Worm (Caenorhabditis elegans) whole organism, L2 larva: ENCODE measurements around the gene srd-59.

Experiments
- C34F6.9 ChIP-seq: fragments of 150-350 bp; optimal IDR thresholded peaks from 2 replicates; lab custom pipeline; 2014; ENCODE audit warnings: missing biosample characterization, missing genetic modification characterization
- F13H6.1 ChIP-seq: sonication (generic microtip); optimal IDR thresholded peaks from 2 replicates; lab custom pipeline; 2016; ENCODE audit warnings: missing genetic modification characterization, missing compliant biosample characterization
- R02D3.7 ChIP-seq: fragments of 150-350 bp; optimal IDR thresholded peaks from 2 replicates; lab custom pipeline; 2014; ENCODE audit warnings: missing biosample characterization, missing genetic modification characterization
- Y55F3AM.14 ChIP-seq: fragments of 200-800 bp; sonication (Bioruptor generic); optimal IDR thresholded peaks from 2 replicates; lab custom pipeline; 2018; ENCODE audit warnings: mild to moderate bottlenecking, missing genetic modification characterization, missing compliant biosample characterization
- alr-1 ChIP-seq: fragments of 150-350 bp; optimal IDR thresholded peaks from 2 replicates; lab custom pipeline; 2014; ENCODE audit warnings: missing biosample characterization, missing genetic modification characterization
- aly-2 ChIP-seq: fragments of 150-350 bp; optimal IDR thresholded peaks from 2 replicates; lab custom pipeline; 2014; ENCODE audit warnings: missing biosample characterization, missing genetic modification characterization
- ama-1 ChIP-seq: fragments of 150-350 bp; optimal IDR thresholded peaks from 2 replicates; lab custom pipeline; 2018; ENCODE audit warnings: inconsistent platforms
- ceh-16 ChIP-seq: fragments of 150-350 bp; optimal IDR thresholded peaks from 2 replicates; lab custom pipeline; 2014; ENCODE audit warnings: missing biosample characterization, missing genetic modification characterization
- ceh-82 ChIP-seq: fragments of 150-350 bp; optimal IDR thresholded peaks from 2 replicates; lab custom pipeline; 2014; ENCODE audit warnings: missing biosample characterization, missing genetic modification characterization
- crh-2 ChIP-seq: sonication (generic microtip); optimal IDR thresholded peaks from 2 replicates; lab custom pipeline; 2017; ENCODE audit warnings: missing biosample characterization, missing genetic modification characterization
- dmd-4 ChIP-seq: sonication (generic microtip); optimal IDR thresholded peaks from 2 replicates; lab custom pipeline; 2017; ENCODE audit warnings: missing biosample characterization, missing genetic modification characterization
- egl-27 ChIP-seq: sonication (generic microtip); optimal IDR thresholded peaks from 3 replicates; lab custom pipeline; 2017; ENCODE audit warnings: missing biosample characterization, missing genetic modification reagents, missing genetic modification characterization
- elt-1 ChIP-seq: fragments of 150-350 bp; optimal IDR thresholded peaks from 2 replicates; lab custom pipeline; 2014; ENCODE audit warnings: missing biosample characterization, missing genetic modification characterization
- elt-3 ChIP-seq: sonication (generic microtip); optimal IDR thresholded peaks from 2 replicates; lab custom pipeline; 2017; ENCODE audit warnings: missing biosample characterization, missing genetic modification characterization
- fos-1 ChIP-seq: fragments of 150-350 bp; optimal IDR thresholded peaks from 2 replicates; lab custom pipeline; 2014; ENCODE audit warnings: missing biosample characterization, missing genetic modification characterization
- lin-13 ChIP-seq: fragments of 150-350 bp; optimal IDR thresholded peaks from 2 replicates; lab custom pipeline; 2014; ENCODE audit warnings: missing biosample characterization, missing genetic modification reagents, missing genetic modification characterization
- lsy-2 ChIP-seq, 2 experiments: fragments of 150-350 bp in 1 of 2; sonication (generic microtip) in 1 of 2; optimal IDR thresholded peaks; 2 replicates each; lab custom pipeline; 2014 to 2017; ENCODE audit warnings: missing biosample characterization in 2 of 2, missing genetic modification characterization in 2 of 2
- mbf-1 ChIP-seq: sonication (generic microtip); optimal IDR thresholded peaks from 2 replicates; lab custom pipeline; 2017; ENCODE audit warnings: missing biosample characterization, missing genetic modification characterization
- mdl-1 ChIP-seq, 2 experiments: fragments of 150-350 bp in 1 of 2; sonication (generic microtip) in 1 of 2; optimal IDR thresholded peaks; 2 replicates each; lab custom pipeline; 2017; ENCODE audit warnings: missing biosample characterization in 2 of 2, missing genetic modification characterization in 2 of 2
- nhr-10 ChIP-seq: sonication (generic microtip); optimal IDR thresholded peaks from 2 replicates; lab custom pipeline; 2017; ENCODE audit warnings: missing biosample characterization, missing genetic modification characterization
- nhr-11 ChIP-seq: fragments of 150-350 bp; optimal IDR thresholded peaks from 2 replicates; lab custom pipeline; 2014; ENCODE audit warnings: missing biosample characterization, missing genetic modification characterization
- nhr-12 ChIP-seq: fragments of 150-350 bp; optimal IDR thresholded peaks from 2 replicates; lab custom pipeline; 2014; ENCODE audit warnings: missing biosample characterization, missing genetic modification characterization
- nhr-129 ChIP-seq: fragments of 150-350 bp; optimal IDR thresholded peaks from 2 replicates; lab custom pipeline; 2014; ENCODE audit warnings: missing biosample characterization, missing genetic modification characterization
- nhr-21 ChIP-seq: fragments of 150-350 bp; optimal IDR thresholded peaks from 2 replicates; lab custom pipeline; 2014; ENCODE audit warnings: missing biosample characterization, missing genetic modification characterization
- nhr-25 ChIP-seq: fragments of 150-350 bp; sonication (generic microtip); optimal IDR thresholded peaks from 3 replicates; lab custom pipeline; 2014; ENCODE audit warnings: missing biosample characterization, missing genetic modification characterization
- nhr-77 ChIP-seq: fragments of 150-350 bp; optimal IDR thresholded peaks from 2 replicates; lab custom pipeline; 2014; ENCODE audit warnings: missing biosample characterization, missing genetic modification characterization
- sem-4 ChIP-seq: fragments of 150-350 bp; optimal IDR thresholded peaks from 2 replicates; lab custom pipeline; 2014; ENCODE audit warnings: missing biosample characterization, missing genetic modification reagents, missing genetic modification characterization
- skn-1 ChIP-seq: sonication (generic microtip); optimal IDR thresholded peaks from 2 replicates; lab custom pipeline; 2017; ENCODE audit warnings: missing biosample characterization, missing genetic modification characterization
- sma-3 ChIP-seq: sonication (generic microtip); optimal IDR thresholded peaks from 2 replicates; lab custom pipeline; 2016; ENCODE audit warnings: missing genetic modification reagents, missing genetic modification characterization, missing compliant biosample characterization
- snpc-4 ChIP-seq: fragments of 150-350 bp; optimal IDR thresholded peaks from 2 replicates; lab custom pipeline; 2014; ENCODE audit warnings: missing biosample characterization, missing genetic modification characterization
- unc-39 ChIP-seq: fragments of 150-350 bp; optimal IDR thresholded peaks from 2 replicates; lab custom pipeline; 2014; ENCODE audit warnings: missing biosample characterization, missing genetic modification characterization
- unc-62 ChIP-seq: fragments of 150-350 bp; optimal IDR thresholded peaks from 2 replicates; lab custom pipeline; 2014; ENCODE audit warnings: missing biosample characterization, missing genetic modification reagents, missing genetic modification characterization
- zag-1 ChIP-seq: fragments of 150-350 bp; optimal IDR thresholded peaks from 2 replicates; lab custom pipeline; 2014; ENCODE audit warnings: missing biosample characterization, missing genetic modification characterization
- ztf-1 ChIP-seq: fragments of 200-800 bp; sonication (Bioruptor generic); conservative IDR thresholded peaks from 2 replicates; pipeline ENCODE4 v1.3.6; 2022; ENCODE audit warnings: missing genetic modification characterization, missing compliant biosample characterization
- ztf-11 ChIP-seq: sonication (generic microtip); optimal IDR thresholded peaks from 2 replicates; lab custom pipeline; 2017; ENCODE audit warnings: missing biosample characterization, missing genetic modification characterization
- ztf-4 ChIP-seq: fragments of 150-350 bp; optimal IDR thresholded peaks from 2 replicates; lab custom pipeline; 2014; ENCODE audit warnings: missing biosample characterization, missing genetic modification characterization

srd-59 gene

DNA sequence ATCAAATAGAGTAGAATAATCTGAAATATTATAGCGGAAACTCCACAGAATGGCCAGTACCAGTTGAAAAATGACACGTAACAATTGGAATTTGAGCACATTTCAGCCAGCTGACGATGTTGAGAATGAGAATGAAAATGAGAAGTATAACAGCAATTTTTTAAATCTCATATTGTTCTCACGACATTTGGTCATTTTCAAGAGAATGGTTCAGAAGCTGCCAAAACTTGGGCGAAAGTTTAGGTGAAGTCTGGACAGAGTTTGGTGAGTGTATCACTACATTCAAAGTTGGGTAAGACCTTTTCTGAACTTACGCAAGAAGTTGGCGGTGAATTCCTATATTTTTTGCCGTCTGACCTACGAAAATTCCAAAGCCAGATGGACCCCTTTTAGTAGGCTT lies 537 bp upstream of the srd-59 start, which contains the start of gene srd-58:
Gene srd-58 (minus strand): TSS at position 101 of the 400 bp plus-strand sequence.
- TF ChIP-seq C34F6.9 (tag; lab: Kevin White, UChicago) (no peak), dmd-4 (tag; lab: Kevin White, UChicago) (no peak), sma-3 (no peak), ceh-16 (no peak), nhr-25 (tag; lab: Kevin White, UChicago) (no peak), nhr-21 (tag; lab: Kevin White, UChicago) (no peak), Y55F3AM.14 (no peak), nhr-129 (tag; lab: Kevin White, UChicago) (no peak), lin-13 (GFP tag; lab: Kevin White, UChicago) (no peak), elt-1 (tag; lab: Kevin White, UChicago) (no peak), nhr-12 (no peak), nhr-11 (tag; lab: Kevin White, UChicago) (no peak), snpc-4 (tag; lab: Kevin White, UChicago) (no peak), nhr-10 (tag; lab: Kevin White, UChicago) (no peak), ztf-1 (GFP tag; lab: Robert Waterston, UW) (no peak), ama-1 (no peak)
- TF ChIP-seq, all 48 proteins: peak for 0

ce11 chrII:7207649-7208048 lies 2.2 kb downstream of the srd-59 start:
- no peak for TF ChIP-seq nhr-21 (tag; lab: Kevin White, UChicago)
- no peak for TF ChIP-seq skn-1 (tag; lab: Kevin White, UChicago)
- TF ChIP-seq sem-4 (tag; lab: Kevin White, UChicago): no peak
- no peak for TF ChIP-seq nhr-129 (tag; lab: Kevin White, UChicago)
- no peak for TF ChIP-seq crh-2 (tag; lab: Kevin White, UChicago)
- no peak for TF ChIP-seq mdl-1 (tag; optimal IDR thresholded peaks at IDR 0.05; lab: Kevin White, UChicago)
- TF ChIP-seq F13H6.1: no peak
- TF ChIP-seq ztf-1 (GFP tag; lab: Robert Waterston, UW): no peak
- no peak for TF ChIP-seq mbf-1
- TF ChIP-seq, all 48 proteins: peak for 0

DNA sequence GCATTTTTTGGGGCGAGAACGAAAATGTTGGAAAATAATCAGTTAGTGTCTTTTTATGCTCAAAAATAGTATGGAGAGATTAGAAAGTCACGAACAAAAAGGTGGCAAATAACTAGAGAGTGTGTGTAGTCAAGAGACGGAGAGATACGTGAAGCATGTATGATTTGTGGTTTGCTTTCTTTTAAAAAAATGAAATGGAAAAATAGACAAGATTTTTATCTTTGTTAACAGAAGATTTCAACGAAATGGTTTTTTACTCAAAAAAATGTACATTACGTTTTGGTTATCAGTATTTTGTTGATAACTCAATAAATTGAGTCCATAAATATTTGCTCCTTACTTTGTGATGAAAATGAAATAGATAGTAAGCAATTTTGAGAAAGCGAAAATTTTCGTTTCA lies 2.7 kb downstream of the srd-59 start, which contains the start of gene dhs-7:
Gene dhs-7 (minus strand): TSS at position 277 of the 400 bp plus-strand sequence.
- TF ChIP-seq nhr-129 (tag; lab: Kevin White, UChicago) (no peak), F13H6.1 (no peak), fos-1 (no peak), unc-39 (no peak), alr-1 (tag; lab: Kevin White, UChicago) (no peak), ceh-82 (tag; lab: Kevin White, UChicago) (no peak), R02D3.7 (tag; lab: Kevin White, UChicago) (no peak), elt-3 (tag; lab: Kevin White, UChicago) (no peak), ztf-4 (no peak), aly-2 (tag; lab: Kevin White, UChicago) (no peak), zag-1 (tag; lab: Kevin White, UChicago) (no peak), elt-1 (tag; lab: Kevin White, UChicago) (no peak), egl-27 (tag; lab: Kevin White, UChicago) (no peak), skn-1 (tag; lab: Kevin White, UChicago) (no peak), unc-62 (GFP tag; lab: Kevin White, UChicago) (no peak), dmd-4 (tag; lab: Kevin White, UChicago) (no peak), nhr-12 (no peak), sem-4 (tag; lab: Kevin White, UChicago) (no peak), ztf-11 (tag; lab: Kevin White, UChicago) (no peak), nhr-77 (tag; lab: Kevin White, UChicago) (no peak)

- no peak for TF ChIP-seq elt-1 (tag; lab: Kevin White, UChicago)
Measured at ce11 chrII:7210187-7210586, 4.7 kb downstream of the srd-59 start, which contains the start of gene E04F6.15. E04F6.15 (minus strand) TSS chrII:7210287.

ce11 chrII:7211280-7211679 lies 5.8 kb downstream of the srd-59 start, which contains the start of gene E04F6.8:
E04F6.8 (minus strand) TSS chrII:7211380.
- TF ChIP-seq ama-1: no peak
- no peak for TF ChIP-seq ceh-16
- TF ChIP-seq snpc-4 (tag; lab: Kevin White, UChicago): no peak
- TF ChIP-seq lsy-2 (tag; optimal IDR thresholded peaks at IDR 0.05; lab: Kevin White, UChicago): peak in 1 of 2 experiments; percentile 36
- no peak for TF ChIP-seq nhr-77 (tag; lab: Kevin White, UChicago)
- TF ChIP-seq ztf-1 (GFP tag; lab: Robert Waterston, UW): no peak
